Worm (Caenorhabditis elegans): ENCODE measurements around the gene K09B3.1.

ce11 chrIV:3817253-3817652, 22.7 kb downstream of the K09B3.1 start:
- no peak for TF ChIP-seq daf-8 (GFP tag; IDR thresholded peaks at IDR 0.05)
- TF ChIP-seq F44E2.7 (GFP tag; IDR thresholded peaks at IDR 0.05) = no peak
- TF ChIP-seq Y105C5A.15 (GFP tag; IDR thresholded peaks at IDR 0.05) = no peak
- TF ChIP-seq ztf-7 (tag; optimal IDR thresholded peaks at IDR 0.05) = no peak
- TF ChIP-seq hif-1 (tag; optimal IDR thresholded peaks at IDR 0.05) = no peak
- TF ChIP-seq attf-4 (tag; optimal IDR thresholded peaks at IDR 0.05) = no peak
- no peak for TF ChIP-seq ceh-28 (tag; optimal IDR thresholded peaks at IDR 0.05)
- TF ChIP-seq snpc-4 (tag; optimal IDR thresholded peaks at IDR 0.05) = no peak

Measured in whole organism, L4 larva.